ENCODE assay signal across 3 worm cellular contexts in genomic region chrII:2192267-2192666, ce11.
TF ChIP-seq lines count a peak whose summit lies in the region.

No protein-coding gene starts in this region.

TF ChIP-seq in whole organism, L3 larva, 47 proteins besides CTCF, POLR2A, EP300 and RAD21:
- TF ChIP-seq nhr-11 (tag; optimal IDR thresholded peaks at IDR 0.05; lab: Kevin White, UChicago) (no peak), ceh-28 (tag; optimal IDR thresholded peaks at IDR 0.05; lab: Kevin White, UChicago) (peak; percentile 80)

TF ChIP-seq in whole organism, L4 larva, 104 proteins besides CTCF, POLR2A, EP300 and RAD21:
- TF ChIP-seq fos-1 (tag; optimal IDR thresholded peaks at IDR 0.05; lab: Kevin White, UChicago) (no peak), hmg-1.1 (GFP tag; IDR thresholded peaks at IDR 0.05; lab: Robert Waterston, UW) (no peak), ceh-28 (tag; optimal IDR thresholded peaks at IDR 0.05; lab: Kevin White, UChicago) (peak; percentile 71), nhr-111 (GFP tag; optimal IDR thresholded peaks at IDR 0.05; lab: Kevin White, UChicago) (no peak)
TF ChIP-seq in whole organism, L4 larva: peak in this region for 1.

TF ChIP-seq in whole organism, late embryonic, 69 proteins besides CTCF, POLR2A, EP300 and RAD21:
- no peak for TF ChIP-seq unc-3 (GFP tag; conservative IDR thresholded peaks at IDR 0.05; lab: Robert Waterston, UW)
- TF ChIP-seq unc-3 (tag; optimal IDR thresholded peaks at IDR 0.05; lab: Kevin White, UChicago) = no peak
- peak; percentile 44 for TF ChIP-seq ceh-48 (tag; optimal IDR thresholded peaks at IDR 0.05; lab: Kevin White, UChicago)
TF ChIP-seq in whole organism, late embryonic: peak in this region for 1.
